Fruit fly (Drosophila melanogaster) whole organism, embryonic: ENCODE data around the gene svr.

Experiments used
- Antp ChIP-seq: fragments of 200-800 bp; sonication (Bioruptor generic); optimal IDR thresholded peaks from 3 replicates; lab custom pipeline; 2016; ENCODE audit warnings: missing biosample characterization, missing genetic modification characterization
- Bdp1 ChIP-seq: fragments of 200-800 bp; sonication (Bioruptor generic); optimal IDR thresholded peaks from 3 replicates; lab custom pipeline; 2016; ENCODE audit warnings: missing biosample characterization, missing genetic modification characterization
- CG10147 ChIP-seq: fragments of 200-800 bp; sonication (Bioruptor generic); optimal IDR thresholded peaks from 2 replicates; lab custom pipeline; 2019; ENCODE audit warnings: missing biosample characterization, mild to moderate bottlenecking, missing genetic modification characterization, moderate library complexity
- CG1024 ChIP-seq: fragments of 200-800 bp; sonication (Bioruptor generic); IDR thresholded peaks from 2 replicates; pipeline ENCODE4 v1.3.6; 2022; ENCODE audit warnings: missing biosample characterization, missing genetic modification characterization
- CG10274 ChIP-seq: fragments of 200-800 bp; sonication (Bioruptor generic); optimal IDR thresholded peaks from 3 replicates; lab custom pipeline; 2017; ENCODE audit warnings: missing biosample characterization, mild to moderate bottlenecking, missing genetic modification characterization
- CG10959 ChIP-seq: fragments of 200-800 bp; sonication (Bioruptor generic); IDR thresholded peaks from 2 replicates; pipeline ENCODE4 v1.3.6; 2022; ENCODE audit warnings: missing biosample characterization, missing genetic modification characterization
- CG11696 ChIP-seq: fragments of 200-800 bp; sonication (Bioruptor generic); IDR thresholded peaks from 2 replicates; pipeline ENCODE4 v1.3.6; 2022; ENCODE audit warnings: missing biosample characterization, missing genetic modification characterization
- CG13424 ChIP-seq: fragments of 200-800 bp; sonication (Bioruptor generic); optimal IDR thresholded peaks from 2 replicates; lab custom pipeline; 2019; ENCODE audit warnings: missing biosample characterization, mild to moderate bottlenecking, missing genetic modification characterization, moderate library complexity
- CG14441 ChIP-seq: fragments of 200-800 bp; sonication (Bioruptor generic); IDR thresholded peaks from 2 replicates; pipeline ENCODE4 v1.3.6; 2022; ENCODE audit warnings: missing biosample characterization, missing genetic modification characterization
- CG15073 ChIP-seq: fragments of 200-800 bp; sonication (Bioruptor generic); optimal IDR thresholded peaks from 2 replicates; lab custom pipeline; 2016; ENCODE audit warnings: missing biosample characterization, missing genetic modification characterization
- CG17328 ChIP-seq: fragments of 200-800 bp; sonication (Bioruptor generic); IDR thresholded peaks from 2 replicates; pipeline ENCODE4 v1.3.6; 2022; ENCODE audit warnings: missing biosample characterization, missing genetic modification characterization
- CG17829 ChIP-seq: fragments of 200-800 bp; optimal IDR thresholded peaks from 2 replicates; lab custom pipeline; 2019; ENCODE audit warnings: missing biosample characterization, mild to moderate bottlenecking, missing genetic modification characterization, moderate library complexity
- CG18011 ChIP-seq: fragments of 200-800 bp; sonication (Bioruptor generic); optimal IDR thresholded peaks from 2 replicates; lab custom pipeline; 2017; ENCODE audit warnings: missing biosample characterization, missing genetic modification characterization, mild to moderate bottlenecking, moderate library complexity, missing genotype
- CG32532 ChIP-seq: fragments of 200-800 bp; sonication (Bioruptor generic); IDR thresholded peaks from 2 replicates; pipeline ENCODE4 v1.3.6; 2022; ENCODE audit warnings: missing biosample characterization, missing genetic modification characterization
- CG34422 ChIP-seq: fragments of 200-800 bp; sonication (Bioruptor generic); IDR thresholded peaks from 3 replicates; pipeline ENCODE4 v1.3.6; 2022; ENCODE audit warnings: missing biosample characterization, missing genetic modification characterization
- CG4404 ChIP-seq: fragments of 200-800 bp; sonication (Bioruptor generic); IDR thresholded peaks from 2 replicates; pipeline ENCODE4 v1.3.6; 2022; ENCODE audit warnings: missing biosample characterization, missing genetic modification characterization
- CG7987 ChIP-seq: fragments of 200-800 bp; sonication (Bioruptor generic); optimal IDR thresholded peaks from 2 replicates; lab custom pipeline; 2018; ENCODE audit warnings: missing biosample characterization, mild to moderate bottlenecking, missing genetic modification characterization, moderate library complexity
- CG9817 ChIP-seq: fragments of 200-800 bp; sonication (Bioruptor generic); optimal IDR thresholded peaks from 2 replicates; lab custom pipeline; 2018; ENCODE audit warnings: missing biosample characterization, mild to moderate bottlenecking, missing genetic modification characterization, moderate library complexity
- H2.0 ChIP-seq: fragments of 200-800 bp; sonication (Bioruptor generic); IDR thresholded peaks from 2 replicates; pipeline ENCODE4 v1.3.6; 2022; ENCODE audit warnings: missing biosample characterization, missing genetic modification characterization
- HLH3B ChIP-seq: fragments of 200-800 bp; sonication (Bioruptor generic); IDR thresholded peaks from 2 replicates; pipeline ENCODE4 v1.3.6; 2022; ENCODE audit warnings: missing biosample characterization, missing genetic modification characterization
- HLH54F ChIP-seq: fragments of 200-800 bp; sonication (Bioruptor generic); optimal IDR thresholded peaks from 3 replicates; lab custom pipeline; 2016; ENCODE audit warnings: missing biosample characterization, missing genetic modification characterization
- Hr78 ChIP-seq, 2 experiments: fragments of 200-800 bp in 1 of 2; fragments of >200 bp in 1 of 2; sonication (Bioruptor generic) in 1 of 2; optimal IDR thresholded peaks; 2 replicates each; lab custom pipeline; 2017 to 2019; ENCODE audit warnings: missing biosample characterization in 2 of 2, missing genetic modification characterization in 2 of 2, mild to moderate bottlenecking in 1 of 2, moderate library complexity in 1 of 2
- MTF-1 ChIP-seq: fragments of 200-800 bp; sonication (Bioruptor generic); optimal IDR thresholded peaks from 2 replicates; lab custom pipeline; 2018; ENCODE audit warnings: missing biosample characterization, mild to moderate bottlenecking, missing genetic modification characterization, borderline replicate concordance
- Mes4 ChIP-seq: fragments of 200-800 bp; sonication (Bioruptor generic); optimal IDR thresholded peaks from 2 replicates; lab custom pipeline; 2016; ENCODE audit warnings: missing biosample characterization, missing genetic modification characterization
- Myb ChIP-seq: fragments of 200-800 bp; sonication (Bioruptor generic); optimal IDR thresholded peaks from 2 replicates; lab custom pipeline; 2016; ENCODE audit warnings: missing biosample characterization, missing genetic modification characterization
- NC2α ChIP-seq: fragments of 200-800 bp; sonication (Bioruptor generic); optimal IDR thresholded peaks from 2 replicates; lab custom pipeline; 2016; ENCODE audit warnings: missing biosample characterization, missing genetic modification characterization
- Neu2 ChIP-seq: fragments of 200-800 bp; sonication (Bioruptor generic); optimal IDR thresholded peaks from 3 replicates; lab custom pipeline; 2016; ENCODE audit warnings: missing biosample characterization, missing genetic modification characterization, borderline replicate concordance
- Ptx1 ChIP-seq: fragments of 200-800 bp; sonication (Bioruptor generic); IDR thresholded peaks from 2 replicates; pipeline ENCODE4 v1.3.6; 2022; ENCODE audit warnings: missing biosample characterization, missing genetic modification characterization
- Six4 ChIP-seq: fragments of 200-800 bp; sonication (Bioruptor generic); optimal IDR thresholded peaks from 2 replicates; lab custom pipeline; 2016; ENCODE audit warnings: missing biosample characterization, missing genetic modification characterization
- Sox102F ChIP-seq: fragments of 200-800 bp; sonication (Bioruptor generic); optimal IDR thresholded peaks from 2 replicates; lab custom pipeline; 2018; ENCODE audit warnings: missing biosample characterization, mild to moderate bottlenecking, missing genetic modification characterization, moderate library complexity
- Taf1 ChIP-seq: fragments of 200-800 bp; sonication (Bioruptor generic); IDR thresholded peaks from 2 replicates; pipeline ENCODE4 v1.3.6; 2022; ENCODE audit warnings: missing biosample characterization, missing genetic modification characterization
- ac ChIP-seq: fragments of 200-800 bp; sonication (Bioruptor generic); optimal IDR thresholded peaks from 3 replicates; lab custom pipeline; 2017; ENCODE audit warnings: missing biosample characterization, mild to moderate bottlenecking, missing genetic modification characterization
- cas ChIP-seq: fragments of 200-800 bp; sonication (Bioruptor generic); IDR thresholded peaks from 2 replicates; pipeline ENCODE4 v1.3.6; 2022; ENCODE audit warnings: missing biosample characterization, missing genetic modification characterization
- cato ChIP-seq: fragments of 200-800 bp; sonication (Bioruptor generic); optimal IDR thresholded peaks from 2 replicates; lab custom pipeline; 2016; ENCODE audit warnings: missing biosample characterization, missing genetic modification characterization, borderline replicate concordance
- croc ChIP-seq: fragments of 200-800 bp; sonication (Bioruptor generic); conservative IDR thresholded peaks from 3 replicates; pipeline ENCODE4 v1.3.6; 2022; ENCODE audit warnings: missing biosample characterization, missing genetic modification characterization
- da ChIP-seq: fragments of 200-800 bp; sonication (Bioruptor generic); optimal IDR thresholded peaks from 2 replicates; lab custom pipeline; 2016; ENCODE audit warnings: missing biosample characterization, missing genetic modification characterization
- dati ChIP-seq: fragments of 200-800 bp; sonication (Bioruptor generic); IDR thresholded peaks from 2 replicates; pipeline ENCODE4 v1.3.6; 2022; ENCODE audit warnings: missing biosample characterization, missing genetic modification characterization
- fd102C ChIP-seq: fragments of 200-800 bp; sonication (Bioruptor generic); optimal IDR thresholded peaks from 2 replicates; lab custom pipeline; 2018; ENCODE audit warnings: missing biosample characterization, mild to moderate bottlenecking, missing genetic modification characterization, moderate library complexity
- ftz-f1 ChIP-seq: fragments of 200-800 bp; sonication (Bioruptor generic); optimal IDR thresholded peaks from 2 replicates; lab custom pipeline; 2016; ENCODE audit warnings: missing biosample characterization, missing genetic modification characterization
- grau ChIP-seq: fragments of 200-800 bp; optimal IDR thresholded peaks from 3 replicates; lab custom pipeline; 2019; ENCODE audit warnings: missing biosample characterization, mild to moderate bottlenecking, missing genetic modification characterization, moderate library complexity
- h ChIP-seq: fragments of >200 bp; optimal IDR thresholded peaks from 2 replicates; lab custom pipeline; 2017
- lilli ChIP-seq: fragments of 200-800 bp; sonication (Bioruptor generic); optimal IDR thresholded peaks from 3 replicates; lab custom pipeline; 2016; ENCODE audit warnings: missing biosample characterization, missing genetic modification characterization
- p53 ChIP-seq: fragments of 200-800 bp; sonication (Bioruptor generic); optimal IDR thresholded peaks from 2 replicates; lab custom pipeline; 2016; ENCODE audit warnings: missing biosample characterization, missing genetic modification characterization
- pfk ChIP-seq: fragments of 200-800 bp; sonication (Bioruptor generic); optimal IDR thresholded peaks from 2 replicates; lab custom pipeline; 2018; ENCODE audit warnings: missing biosample characterization, mild to moderate bottlenecking, missing genetic modification characterization, moderate library complexity
- pho ChIP-seq: fragments of 200-800 bp; sonication (Bioruptor generic); optimal IDR thresholded peaks from 2 replicates; lab custom pipeline; 2016; ENCODE audit warnings: missing biosample characterization, missing genetic modification characterization
- prd ChIP-seq, 3 experiments: fragments of >200 bp in 2 of 3; fragments of 200-800 bp in 1 of 3; sonication (Bioruptor generic) in 1 of 3; optimal IDR thresholded peaks in 2 of 3; IDR thresholded peaks in 1 of 3; 2 replicates in 2 of 3; 3 replicates in 1 of 3; pipeline versions ENCODE4 v1.3.6 to Lab custom; 2017 to 2022; ENCODE audit warnings: missing biosample characterization in 1 of 3, missing genetic modification characterization in 1 of 3
- seq ChIP-seq: fragments of 200-800 bp; sonication (Bioruptor generic); IDR thresholded peaks from 2 replicates; pipeline ENCODE4 v1.3.6; 2022; ENCODE audit warnings: missing biosample characterization, missing genetic modification characterization
- slou ChIP-seq: fragments of 200-800 bp; sonication (Bioruptor generic); optimal IDR thresholded peaks from 3 replicates; lab custom pipeline; 2016; ENCODE audit warnings: missing biosample characterization, missing genetic modification characterization
- sna ChIP-seq: fragments of 200-800 bp; sonication (Bioruptor generic); IDR thresholded peaks from 2 replicates; pipeline ENCODE4 v1.3.6; 2022; ENCODE audit warnings: missing biosample characterization, missing genetic modification characterization; ENCODE audit not compliant: partially characterized antibody
- sqz ChIP-seq: fragments of 200-800 bp; sonication (Bioruptor generic); optimal IDR thresholded peaks from 3 replicates; lab custom pipeline; 2018; ENCODE audit warnings: missing biosample characterization, mild to moderate bottlenecking, missing genetic modification characterization
- trem ChIP-seq: fragments of 200-800 bp; optimal IDR thresholded peaks from 3 replicates; lab custom pipeline; 2019; ENCODE audit warnings: missing biosample characterization, mild to moderate bottlenecking, missing genetic modification characterization, moderate library complexity
- z ChIP-seq: fragments of 200-800 bp; sonication (Bioruptor generic); IDR thresholded peaks from 3 replicates; pipeline ENCODE4 v1.3.6; 2022; ENCODE audit warnings: missing biosample characterization, missing genetic modification characterization

The svr gene

dm6 chrX:457803-458202 lies 38.4 kb upstream of the svr start (continued):
- TF ChIP-seq CG13424 (tag; lab: Kevin White, UChicago) (no peak), sqz (peak; percentile 18), CG7987 (GFP tag; lab: Kevin White, UChicago) (no peak), dati (GFP tag; lab: Robert Waterston, UW) (no peak), croc (GFP tag; lab: Robert Waterston, UW) (peak; percentile 25; the same call in 1 of the 3 replicates), CG34422 (GFP tag; lab: Robert Waterston, UW) (no peak), Six4 (GFP tag; lab: Kevin White, UChicago) (no peak), H2.0 (GFP tag; lab: Robert Waterston, UW) (no peak), da (no peak), lilli (no peak), Mes4 (GFP tag; lab: Kevin White, UChicago) (no peak), p53 (GFP tag; lab: Kevin White, UChicago) (no peak), CG10147 (GFP tag; lab: Kevin White, UChicago) (no peak), trem (tag; lab: Kevin White, UChicago) (peak; percentile 56), Myb (GFP tag; lab: Kevin White, UChicago) (no peak), prd (optimal IDR thresholded peaks at IDR 0.05; lab: Kevin White, UChicago) (no peak), prd (GFP tag; IDR thresholded peaks at IDR 0.05; lab: Robert Waterston, UW) (peak; percentile 58; the same call in 1 of the 3 replicates), ftz-f1 (GFP tag; lab: Kevin White, UChicago) (no peak), Sox102F (GFP tag; lab: Kevin White, UChicago) (no peak), CG10274 (GFP tag; lab: Kevin White, UChicago) (no peak), CG17829 (tag; lab: Kevin White, UChicago) (peak; percentile 74), h (lab: Kevin White, UChicago) (no peak), HLH54F (GFP tag; lab: Kevin White, UChicago) (no peak), CG14441 (no peak), CG11696 (GFP tag; lab: Robert Waterston, UW) (no peak), MTF-1 (GFP tag; lab: Kevin White, UChicago) (no peak), HLH3B (GFP tag; lab: Robert Waterston, UW) (no peak), Antp (no peak), cas (GFP tag; lab: Robert Waterston, UW) (no peak), Taf1 (no peak), CG17328 (0 out of 2 replicates have a peak, but pooled peaks have one; percentile 11), fd102C (GFP tag; lab: Kevin White, UChicago) (peak; percentile 33), Bdp1 (GFP tag; lab: Kevin White, UChicago) (no peak), Ptx1 (no peak), seq (GFP tag; lab: Robert Waterston, UW) (no peak), slou (GFP tag; lab: Kevin White, UChicago) (no peak), sna (GFP tag; lab: Robert Waterston, UW) (no peak), NC2α (no peak), pho (GFP tag; lab: Kevin White, UChicago) (no peak), Hr78 (GFP tag; optimal IDR thresholded peaks at IDR 0.05; lab: Kevin White, UChicago) (no peak), grau (peak; percentile 36), Neu2 (no peak), CG18011 (GFP tag; lab: Kevin White, UChicago) (no peak), z (GFP tag; lab: Robert Waterston, UW) (no peak), CG15073 (GFP tag; lab: Kevin White, UChicago) (no peak), CG4404 (GFP tag; lab: Robert Waterston, UW) (peak; percentile 79), ac (GFP tag; lab: Kevin White, UChicago) (peak; percentile 66), pfk (no peak), CG9817 (tag; lab: Kevin White, UChicago) (no peak), cato (GFP tag; lab: Kevin White, UChicago) (no peak), CG10959 (GFP tag; lab: Robert Waterston, UW) (0 out of 2 replicates have a peak, but pooled peaks have one; percentile 39), CG1024 (GFP tag; lab: Robert Waterston, UW) (no peak), CG32532 (GFP tag; lab: Robert Waterston, UW) (no peak)
